Worm (Caenorhabditis elegans) whole organism, L2 larva: Measurements from ENCODE around the gene F54C4.4.

Experiments used
- C34F6.9 ChIP-seq: fragments of 150-350 bp; optimal IDR thresholded peaks from 2 replicates; lab custom pipeline; 2014; ENCODE audit warnings: missing biosample characterization, missing genetic modification characterization
- F13H6.1 ChIP-seq: sonication (generic microtip); optimal IDR thresholded peaks from 2 replicates; lab custom pipeline; 2016; ENCODE audit warnings: missing genetic modification characterization, missing compliant biosample characterization
- R02D3.7 ChIP-seq: fragments of 150-350 bp; optimal IDR thresholded peaks from 2 replicates; lab custom pipeline; 2014; ENCODE audit warnings: missing biosample characterization, missing genetic modification characterization
- Y55F3AM.14 ChIP-seq: fragments of 200-800 bp; sonication (Bioruptor generic); optimal IDR thresholded peaks from 2 replicates; lab custom pipeline; 2018; ENCODE audit warnings: mild to moderate bottlenecking, missing genetic modification characterization, missing compliant biosample characterization
- ZK546.5 ChIP-seq: sonication (generic microtip); optimal IDR thresholded peaks from 2 replicates; lab custom pipeline; 2017; ENCODE audit warnings: missing biosample characterization, missing genetic modification characterization
- alr-1 ChIP-seq: fragments of 150-350 bp; optimal IDR thresholded peaks from 2 replicates; lab custom pipeline; 2014; ENCODE audit warnings: missing biosample characterization, missing genetic modification characterization
- aly-2 ChIP-seq: fragments of 150-350 bp; optimal IDR thresholded peaks from 2 replicates; lab custom pipeline; 2014; ENCODE audit warnings: missing biosample characterization, missing genetic modification characterization
- ama-1 ChIP-seq: fragments of 150-350 bp; optimal IDR thresholded peaks from 2 replicates; lab custom pipeline; 2018; ENCODE audit warnings: inconsistent platforms
- blmp-1 ChIP-seq: sonication (generic microtip); optimal IDR thresholded peaks from 2 replicates; lab custom pipeline; 2017; ENCODE audit warnings: missing genetic modification characterization, mild to moderate bottlenecking, missing compliant biosample characterization, antibody characterized with exemption, moderate library complexity; ENCODE audit not compliant: insufficient read depth
- ceh-16 ChIP-seq: fragments of 150-350 bp; optimal IDR thresholded peaks from 2 replicates; lab custom pipeline; 2014; ENCODE audit warnings: missing biosample characterization, missing genetic modification characterization
- crh-2 ChIP-seq: sonication (generic microtip); optimal IDR thresholded peaks from 2 replicates; lab custom pipeline; 2017; ENCODE audit warnings: missing biosample characterization, missing genetic modification characterization
- dmd-4 ChIP-seq: sonication (generic microtip); optimal IDR thresholded peaks from 2 replicates; lab custom pipeline; 2017; ENCODE audit warnings: missing biosample characterization, missing genetic modification characterization
- elt-1 ChIP-seq: fragments of 150-350 bp; optimal IDR thresholded peaks from 2 replicates; lab custom pipeline; 2014; ENCODE audit warnings: missing biosample characterization, missing genetic modification characterization
- elt-3 ChIP-seq: sonication (generic microtip); optimal IDR thresholded peaks from 2 replicates; lab custom pipeline; 2017; ENCODE audit warnings: missing biosample characterization, missing genetic modification characterization
- fos-1 ChIP-seq: fragments of 150-350 bp; optimal IDR thresholded peaks from 2 replicates; lab custom pipeline; 2014; ENCODE audit warnings: missing biosample characterization, missing genetic modification characterization
- gmeb-1 ChIP-seq: fragments of 150-350 bp; optimal IDR thresholded peaks from 2 replicates; lab custom pipeline; 2014; ENCODE audit warnings: missing biosample characterization, missing genetic modification characterization
- lin-11 ChIP-seq: fragments of 150-350 bp; sonication (generic microtip); optimal IDR thresholded peaks from 2 replicates; lab custom pipeline; 2014; ENCODE audit warnings: missing biosample characterization, missing genetic modification characterization, inconsistent platforms, mixed read lengths
- lin-13 ChIP-seq: fragments of 150-350 bp; optimal IDR thresholded peaks from 2 replicates; lab custom pipeline; 2014; ENCODE audit warnings: missing biosample characterization, missing genetic modification reagents, missing genetic modification characterization
- lin-39 ChIP-seq: fragments of 150-350 bp; optimal IDR thresholded peaks from 2 replicates; lab custom pipeline; 2014; ENCODE audit warnings: missing biosample characterization, missing genetic modification reagents, missing genetic modification characterization
- lsy-2 ChIP-seq, 2 experiments: fragments of 150-350 bp in 1 of 2; sonication (generic microtip) in 1 of 2; optimal IDR thresholded peaks; 2 replicates each; lab custom pipeline; 2014 to 2017; ENCODE audit warnings: missing biosample characterization in 2 of 2, missing genetic modification characterization in 2 of 2
- mab-5 ChIP-seq: fragments of 150-350 bp; optimal IDR thresholded peaks from 2 replicates; lab custom pipeline; 2014; ENCODE audit warnings: missing biosample characterization, missing genetic modification characterization
- mbf-1 ChIP-seq: sonication (generic microtip); optimal IDR thresholded peaks from 2 replicates; lab custom pipeline; 2017; ENCODE audit warnings: missing biosample characterization, missing genetic modification characterization
- mdl-1 ChIP-seq, 2 experiments: fragments of 150-350 bp in 1 of 2; sonication (generic microtip) in 1 of 2; optimal IDR thresholded peaks; 2 replicates each; lab custom pipeline; 2017; ENCODE audit warnings: missing biosample characterization in 2 of 2, missing genetic modification characterization in 2 of 2
- nhr-10 ChIP-seq: sonication (generic microtip); optimal IDR thresholded peaks from 2 replicates; lab custom pipeline; 2017; ENCODE audit warnings: missing biosample characterization, missing genetic modification characterization
- nhr-11 ChIP-seq: fragments of 150-350 bp; optimal IDR thresholded peaks from 2 replicates; lab custom pipeline; 2014; ENCODE audit warnings: missing biosample characterization, missing genetic modification characterization
- nhr-12 ChIP-seq: fragments of 150-350 bp; optimal IDR thresholded peaks from 2 replicates; lab custom pipeline; 2014; ENCODE audit warnings: missing biosample characterization, missing genetic modification characterization
- nhr-129 ChIP-seq: fragments of 150-350 bp; optimal IDR thresholded peaks from 2 replicates; lab custom pipeline; 2014; ENCODE audit warnings: missing biosample characterization, missing genetic modification characterization
- nhr-21 ChIP-seq: fragments of 150-350 bp; optimal IDR thresholded peaks from 2 replicates; lab custom pipeline; 2014; ENCODE audit warnings: missing biosample characterization, missing genetic modification characterization
- nhr-23 ChIP-seq: fragments of 150-350 bp; optimal IDR thresholded peaks from 2 replicates; lab custom pipeline; 2014; ENCODE audit warnings: missing biosample characterization, missing genetic modification reagents, missing genetic modification characterization
- nhr-237 ChIP-seq: fragments of 150-350 bp; optimal IDR thresholded peaks from 2 replicates; lab custom pipeline; 2014; ENCODE audit warnings: missing biosample characterization, missing genetic modification characterization
- nhr-25 ChIP-seq: fragments of 150-350 bp; sonication (generic microtip); optimal IDR thresholded peaks from 3 replicates; lab custom pipeline; 2014; ENCODE audit warnings: missing biosample characterization, missing genetic modification characterization
- nhr-6 ChIP-seq: fragments of 150-350 bp; optimal IDR thresholded peaks from 2 replicates; lab custom pipeline; 2014; ENCODE audit warnings: missing biosample characterization, missing genetic modification characterization
- peb-1 ChIP-seq: fragments of 150-350 bp; optimal IDR thresholded peaks from 2 replicates; lab custom pipeline; 2014; ENCODE audit warnings: missing biosample characterization, missing genetic modification characterization
- sem-4 ChIP-seq: fragments of 150-350 bp; optimal IDR thresholded peaks from 2 replicates; lab custom pipeline; 2014; ENCODE audit warnings: missing biosample characterization, missing genetic modification reagents, missing genetic modification characterization
- skn-1 ChIP-seq: sonication (generic microtip); optimal IDR thresholded peaks from 2 replicates; lab custom pipeline; 2017; ENCODE audit warnings: missing biosample characterization, missing genetic modification characterization
- sma-3 ChIP-seq: sonication (generic microtip); optimal IDR thresholded peaks from 2 replicates; lab custom pipeline; 2016; ENCODE audit warnings: missing genetic modification reagents, missing genetic modification characterization, missing compliant biosample characterization
- sma-9 ChIP-seq, 2 experiments: fragments of 150-350 bp in 1 of 2; sonication (generic microtip) in 1 of 2; optimal IDR thresholded peaks; 2 replicates each; lab custom pipeline; 2014 to 2016; ENCODE audit warnings: missing genetic modification characterization in 2 of 2, mild to moderate bottlenecking in 1 of 2, missing biosample characterization in 1 of 2, missing compliant biosample characterization in 1 of 2, missing genetic modification reagents in 1 of 2, moderate library complexity in 1 of 2
- snpc-4 ChIP-seq: fragments of 150-350 bp; optimal IDR thresholded peaks from 2 replicates; lab custom pipeline; 2014; ENCODE audit warnings: missing biosample characterization, missing genetic modification characterization
- unc-39 ChIP-seq: fragments of 150-350 bp; optimal IDR thresholded peaks from 2 replicates; lab custom pipeline; 2014; ENCODE audit warnings: missing biosample characterization, missing genetic modification characterization
- unc-55 ChIP-seq: fragments of 150-350 bp; sonication (generic microtip); optimal IDR thresholded peaks from 3 replicates; lab custom pipeline; 2014; ENCODE audit warnings: missing biosample characterization, missing genetic modification reagents, missing genetic modification characterization
- unc-62 ChIP-seq: fragments of 150-350 bp; optimal IDR thresholded peaks from 2 replicates; lab custom pipeline; 2014; ENCODE audit warnings: missing biosample characterization, missing genetic modification reagents, missing genetic modification characterization
- zag-1 ChIP-seq: fragments of 150-350 bp; optimal IDR thresholded peaks from 2 replicates; lab custom pipeline; 2014; ENCODE audit warnings: missing biosample characterization, missing genetic modification characterization
- ztf-1 ChIP-seq: fragments of 200-800 bp; sonication (Bioruptor generic); conservative IDR thresholded peaks from 2 replicates; pipeline ENCODE4 v1.3.6; 2022; ENCODE audit warnings: missing genetic modification characterization, missing compliant biosample characterization
- ztf-11 ChIP-seq: sonication (generic microtip); optimal IDR thresholded peaks from 2 replicates; lab custom pipeline; 2017; ENCODE audit warnings: missing biosample characterization, missing genetic modification characterization

F54C4.4 gene

DNA sequence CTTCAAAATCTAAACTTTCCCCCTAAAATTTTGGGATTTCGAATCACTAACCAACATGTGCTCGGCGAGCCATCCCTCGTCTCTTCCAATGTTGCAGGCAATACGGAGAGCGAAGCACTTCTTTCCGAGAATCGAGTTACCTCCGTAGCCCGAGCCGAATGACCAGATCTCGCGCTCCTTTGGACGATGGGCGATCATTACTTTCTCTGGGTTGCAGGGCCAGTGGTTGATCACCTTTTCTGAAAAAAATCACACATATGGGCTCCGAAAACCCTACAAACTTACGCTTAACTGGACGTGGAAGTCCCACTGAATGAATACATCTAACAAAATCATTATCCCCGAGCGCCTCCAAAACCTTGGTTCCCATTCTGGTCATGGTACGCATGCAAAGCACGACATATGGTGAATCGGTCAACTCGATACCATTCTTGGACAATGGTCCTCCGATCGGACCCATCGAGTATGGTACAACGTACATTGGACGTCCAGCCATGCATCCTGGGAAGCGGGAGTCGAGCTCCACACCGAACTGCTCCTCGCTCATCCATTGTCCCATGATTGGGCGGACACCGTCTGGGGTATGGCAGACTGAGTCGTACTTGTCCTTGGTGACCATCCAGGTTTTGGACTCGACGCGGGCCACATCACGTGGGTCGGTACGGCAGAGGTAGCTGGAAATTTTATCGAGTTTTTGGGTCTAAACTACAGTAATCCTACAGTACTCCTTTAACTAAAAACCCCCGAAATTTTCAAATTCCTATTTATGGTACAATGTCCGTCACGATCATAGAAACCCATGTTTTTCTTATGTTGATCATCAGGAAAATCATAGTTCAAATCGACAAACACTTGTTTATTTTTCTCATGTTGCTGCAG is 22.2 kb downstream of the F54C4.4 start:
- no peak for TF ChIP-seq crh-2 (tag; lab: Kevin White, UChicago)
- no peak for TF ChIP-seq ZK546.5 (tag; lab: Kevin White, UChicago)
- TF ChIP-seq sma-3 (GFP tag; lab: Kevin White, UChicago) = no peak
- no peak for TF ChIP-seq sma-9 (GFP tag; optimal IDR thresholded peaks at IDR 0.05; lab: Kevin White, UChicago)
- no peak for TF ChIP-seq sma-9 (tag; optimal IDR thresholded peaks at IDR 0.05; lab: Kevin White, UChicago)
- no peak for TF ChIP-seq nhr-23 (tag; lab: Kevin White, UChicago)
- no peak for TF ChIP-seq skn-1 (tag; lab: Kevin White, UChicago)
- TF ChIP-seq lsy-2 (tag; optimal IDR thresholded peaks at IDR 0.05; lab: Kevin White, UChicago) = peak in 1 of 2 experiments; percentile 29
- no peak for TF ChIP-seq R02D3.7
- TF ChIP-seq lin-11 (tag; lab: Kevin White, UChicago) = peak; percentile 9
- TF ChIP-seq unc-39 (tag; lab: Kevin White, UChicago) = no peak
- TF ChIP-seq aly-2 = no peak
- TF ChIP-seq ama-1 (lab: Kevin White, UChicago) = no peak
- TF ChIP-seq ceh-16 (tag; lab: Kevin White, UChicago) = no peak

ce11 chrIII:63584-64316 is 23.4 kb downstream of the F54C4.4 start:
- no peak for TF ChIP-seq sem-4 (tag; lab: Kevin White, UChicago)
- TF ChIP-seq ztf-1 (GFP tag; lab: Robert Waterston, UW) = 0 out of 2 replicates have a peak, but pooled peaks have one; percentile 33
- TF ChIP-seq, all 48 proteins: peak for 1

- TF ChIP-seq sma-9 (GFP tag; optimal IDR thresholded peaks at IDR 0.05; lab: Kevin White, UChicago) = peak; percentile 45
- no peak for TF ChIP-seq sma-9 (tag; optimal IDR thresholded peaks at IDR 0.05; lab: Kevin White, UChicago)
- peak; percentile 57 for TF ChIP-seq C34F6.9 (tag; lab: Kevin White, UChicago)
- TF ChIP-seq nhr-129 = peak; percentile 68
- peak; percentile 6 for TF ChIP-seq sma-3 (GFP tag; lab: Kevin White, UChicago)
- no peak for TF ChIP-seq gmeb-1
- TF ChIP-seq nhr-23 (tag; lab: Kevin White, UChicago) = no peak
- TF ChIP-seq fos-1 (tag; lab: Kevin White, UChicago) = no peak
- peak; percentile 63 for TF ChIP-seq lin-13 (GFP tag; lab: Kevin White, UChicago)
- TF ChIP-seq ztf-11 (tag; lab: Kevin White, UChicago) = no peak
- TF ChIP-seq nhr-25 = peak; percentile 48
- no peak for TF ChIP-seq snpc-4
- peak; percentile 58 for TF ChIP-seq nhr-6 (tag; lab: Kevin White, UChicago)
- TF ChIP-seq mdl-1 (tag; optimal IDR thresholded peaks at IDR 0.05; lab: Kevin White, UChicago) = no peak
- no peak for TF ChIP-seq R02D3.7
- TF ChIP-seq Y55F3AM.14 = no peak
- TF ChIP-seq mab-5 (tag; lab: Kevin White, UChicago) = peak; percentile 6
- TF ChIP-seq ceh-16 (tag; lab: Kevin White, UChicago) = no peak
- no peak for TF ChIP-seq dmd-4 (tag; lab: Kevin White, UChicago)
- 0 out of 2 replicates have a peak, but pooled peaks have one; percentile 69 for TF ChIP-seq ztf-1 (GFP tag; lab: Robert Waterston, UW)
- TF ChIP-seq lsy-2 (tag; optimal IDR thresholded peaks at IDR 0.05; lab: Kevin White, UChicago) = peak in 1 of 2 experiments; percentile 84
- TF ChIP-seq elt-1 (tag; lab: Kevin White, UChicago) = no peak
- peak; percentile 14 for TF ChIP-seq ama-1 (lab: Kevin White, UChicago)
- TF ChIP-seq alr-1 (tag; lab: Kevin White, UChicago) = no peak
- TF ChIP-seq nhr-11 (tag; lab: Kevin White, UChicago) = no peak
- no peak for TF ChIP-seq unc-39 (tag; lab: Kevin White, UChicago)
- TF ChIP-seq aly-2 = no peak
- TF ChIP-seq F13H6.1 = no peak
- TF ChIP-seq unc-55 (GFP tag; lab: Kevin White, UChicago) = peak; percentile 37
- TF ChIP-seq elt-3 (tag; lab: Kevin White, UChicago) = no peak
- TF ChIP-seq nhr-10 (tag; lab: Kevin White, UChicago) = no peak
- TF ChIP-seq lin-39 (tag; lab: Kevin White, UChicago) = no peak
- no peak for TF ChIP-seq nhr-12 (tag; lab: Kevin White, UChicago)
- peak; percentile 47 for TF ChIP-seq crh-2 (tag; lab: Kevin White, UChicago)
- no peak for TF ChIP-seq mbf-1 (tag; lab: Kevin White, UChicago)
- TF ChIP-seq nhr-237 = no peak
- TF ChIP-seq blmp-1 (tag; lab: Kevin White, UChicago) = no peak
- no peak for TF ChIP-seq unc-62 (GFP tag; lab: Kevin White, UChicago)
- TF ChIP-seq zag-1 (tag; lab: Kevin White, UChicago) = peak; percentile 72
- no peak for TF ChIP-seq nhr-21 (tag; lab: Kevin White, UChicago)
- no peak for TF ChIP-seq peb-1 (tag; lab: Kevin White, UChicago)
Measured at ce11 chrIII:62383-62873, 24.8 kb downstream of the F54C4.4 start.
